Worm (Caenorhabditis elegans) whole organism, young adult: ENCODE data around the gene tag-329.

ENCODE experiments used
- F52B5.7 ChIP-seq: sonication (generic microtip); optimal IDR thresholded peaks from 2 replicates; lab custom pipeline; 2016; ENCODE audit warnings: mild to moderate bottlenecking, missing genetic modification characterization, missing compliant biosample characterization
- hmg-1.2 ChIP-seq: fragments of 200-800 bp; sonication (Bioruptor generic); IDR thresholded peaks from 2 replicates; pipeline ENCODE4 v1.3.6; 2022; ENCODE audit warnings: missing genetic modification reagents, missing genetic modification characterization, missing compliant biosample characterization
- ztf-28 ChIP-seq: fragments of 200-800 bp; sonication (Bioruptor generic); IDR thresholded peaks from 2 replicates; pipeline ENCODE4 v1.3.6; 2022; ENCODE audit warnings: missing genetic modification reagents, missing genetic modification characterization, missing compliant biosample characterization

DNA sequence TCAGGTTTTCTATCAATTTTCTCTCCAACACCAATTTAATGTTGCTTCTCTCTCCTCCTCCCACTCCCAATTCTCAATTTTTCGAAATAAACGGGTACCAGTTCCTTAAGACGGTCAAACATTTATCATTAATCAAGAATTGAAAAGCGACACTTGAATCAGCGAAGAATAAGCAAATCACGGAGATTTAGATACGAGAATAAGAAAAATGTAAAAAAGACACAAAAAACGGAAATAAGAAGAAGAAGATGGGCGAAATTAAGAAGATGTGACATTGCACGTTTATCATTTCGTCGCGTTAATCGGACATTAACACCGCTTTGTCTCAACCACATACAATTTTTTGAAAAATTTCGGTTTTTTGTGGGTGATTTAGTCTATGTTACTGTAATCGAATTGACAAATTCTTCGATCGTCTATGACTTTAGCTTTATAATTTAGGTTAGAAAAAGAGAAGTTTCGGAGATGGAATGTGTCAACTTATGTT lies 30.2 kb upstream of the tag-329 start, which contains the start of gene haao-1:
- no peak for TF ChIP-seq ztf-28 (GFP tag; lab: Robert Waterston, UW)
- no peak for TF ChIP-seq F52B5.7
- no peak for TF ChIP-seq hmg-1.2
